Fruit fly (Drosophila melanogaster): ENCODE data around the gene mib1.

Gene mib1

DNA sequence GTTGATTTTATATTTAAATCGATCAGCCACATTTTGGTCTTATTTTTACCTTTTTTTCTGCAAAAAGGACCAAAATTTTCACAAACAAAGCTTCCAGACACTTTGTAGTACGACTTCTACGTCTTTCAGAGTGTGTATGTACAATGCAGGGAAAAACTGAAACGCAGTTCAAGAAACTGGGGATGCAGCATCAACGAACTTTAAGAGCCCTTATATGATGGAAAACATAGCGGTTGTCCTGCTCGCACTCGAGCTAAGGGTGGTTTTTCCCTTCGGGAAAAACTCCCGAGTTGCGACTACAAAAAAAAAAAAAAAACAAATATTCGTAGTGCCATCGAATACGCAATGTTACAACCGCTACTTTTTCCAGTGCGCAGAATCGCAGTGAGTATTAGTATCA is 28.8 kb upstream of the mib1 start:
- TF ChIP-seq psq (optimal IDR thresholded peaks at IDR 0.05) (no peak), ttk (optimal IDR thresholded peaks at IDR 0.05) (no peak), Myc (optimal IDR thresholded peaks at IDR 0.05) (no peak), Sin3A (optimal IDR thresholded peaks at IDR 0.05) (no peak), insv (optimal IDR thresholded peaks at IDR 0.05) (no peak), h (optimal IDR thresholded peaks at IDR 0.05) (no peak)

DNA sequence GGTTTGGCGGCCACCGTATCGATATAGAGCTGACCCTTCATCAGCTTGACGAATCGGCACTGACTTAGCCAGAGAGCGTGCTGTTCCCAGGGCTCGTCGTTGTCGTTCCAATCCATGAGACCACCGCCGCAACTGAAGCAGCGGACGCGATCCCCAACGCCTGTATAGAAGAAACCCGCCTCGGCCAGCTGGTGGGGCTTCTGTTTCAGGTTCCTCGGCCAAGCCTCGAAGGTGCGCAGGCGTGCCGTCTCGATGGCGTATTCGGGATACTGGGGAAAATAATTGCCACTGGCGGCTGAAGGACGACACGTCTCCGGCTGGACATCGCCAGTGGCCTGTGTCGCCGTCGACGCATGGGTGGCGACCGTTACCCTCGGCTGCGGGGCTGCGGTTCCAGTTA is 27.5 kb upstream of the mib1 start:
- no peak for TF ChIP-seq ttk (optimal IDR thresholded peaks at IDR 0.05)
- no peak for TF ChIP-seq Myc (optimal IDR thresholded peaks at IDR 0.05)
- no peak for TF ChIP-seq insv (optimal IDR thresholded peaks at IDR 0.05)
- no peak for TF ChIP-seq Sin3A (optimal IDR thresholded peaks at IDR 0.05)
- no peak for TF ChIP-seq h (optimal IDR thresholded peaks at IDR 0.05)
- TF ChIP-seq psq (optimal IDR thresholded peaks at IDR 0.05) = no peak

DNA sequence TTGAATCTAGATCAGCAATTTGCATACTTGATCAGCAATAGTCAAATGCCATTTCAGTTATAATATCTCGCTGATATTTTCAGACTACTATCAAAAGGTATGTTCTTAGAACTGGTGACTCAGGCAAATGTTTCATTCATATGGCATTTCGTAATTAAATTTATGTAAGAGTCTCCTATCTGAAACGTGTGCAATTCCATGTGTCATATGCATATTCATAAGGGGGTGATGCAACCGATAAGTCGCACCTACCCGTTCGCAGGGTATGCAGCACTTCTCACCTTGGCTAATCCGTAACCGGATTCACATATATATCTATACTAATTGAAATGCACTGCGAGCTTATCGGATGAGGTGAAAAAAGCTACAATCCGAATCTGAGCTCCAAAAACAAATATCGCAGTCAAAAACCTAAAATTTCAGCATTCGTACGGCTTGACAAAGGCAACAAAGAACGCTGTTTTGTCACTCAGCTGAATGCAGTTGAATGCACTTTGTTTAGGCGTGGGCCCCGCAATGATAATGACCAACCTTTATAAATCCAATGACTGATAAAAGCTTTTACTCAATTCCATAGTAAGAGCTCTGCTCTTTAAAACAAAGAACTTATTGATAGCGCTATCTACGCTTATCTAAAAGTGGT is 26.2 kb upstream of the mib1 start:
- TF ChIP-seq ttk (optimal IDR thresholded peaks at IDR 0.05) (no peak), Sin3A (optimal IDR thresholded peaks at IDR 0.05) (no peak), insv (optimal IDR thresholded peaks at IDR 0.05) (no peak), h (optimal IDR thresholded peaks at IDR 0.05) (no peak), psq (optimal IDR thresholded peaks at IDR 0.05) (no peak), Myc (optimal IDR thresholded peaks at IDR 0.05) (no peak)

DNA sequence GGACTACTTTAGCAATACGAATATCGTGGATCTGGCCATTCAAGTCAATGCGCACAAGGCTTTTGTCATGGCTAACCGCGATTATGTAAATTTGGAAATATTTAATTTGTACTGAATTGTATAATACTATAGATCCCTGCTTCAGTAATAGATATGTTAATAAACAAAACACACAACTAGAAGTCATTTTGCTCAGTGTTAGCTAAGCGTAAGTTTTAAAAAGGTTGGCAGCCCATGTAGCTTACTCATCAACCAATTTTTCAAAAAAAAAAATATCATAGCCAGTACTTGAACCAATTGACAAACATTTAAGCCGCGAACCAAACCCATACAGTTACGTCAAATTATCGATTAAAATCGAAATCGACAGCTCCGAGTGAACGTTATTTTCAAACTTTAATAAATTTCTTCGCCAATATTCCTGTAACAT is 25.5 kb upstream of the mib1 start:
- TF ChIP-seq h (optimal IDR thresholded peaks at IDR 0.05) (no peak), Myc (optimal IDR thresholded peaks at IDR 0.05) (no peak), Sin3A (optimal IDR thresholded peaks at IDR 0.05) (no peak), ttk (optimal IDR thresholded peaks at IDR 0.05) (no peak), psq (optimal IDR thresholded peaks at IDR 0.05) (no peak), insv (optimal IDR thresholded peaks at IDR 0.05) (no peak)

DNA sequence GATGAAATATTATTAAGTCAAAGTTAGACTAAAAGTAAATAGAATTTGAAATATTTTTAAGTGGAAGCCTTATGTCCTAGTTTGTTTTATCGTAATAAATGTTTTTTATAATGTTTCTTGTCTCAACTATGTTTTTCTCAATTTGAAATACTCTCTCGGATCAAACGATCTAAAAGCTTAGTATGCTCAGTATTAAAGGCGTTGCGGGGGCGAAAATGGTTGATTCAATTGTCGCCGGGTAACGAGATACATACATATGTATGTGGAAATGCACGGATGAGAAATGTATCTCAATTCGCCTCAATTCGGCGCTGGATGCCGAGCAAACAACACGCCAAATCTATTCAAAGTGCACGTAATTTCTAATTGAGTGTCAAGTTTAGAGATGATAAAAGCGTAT is 23.6 kb upstream of the mib1 start, which contains the start of gene CG5895:
Gene CG5895, plus strand, starts transcription at position 301 of the 400 bp plus-strand sequence.
- TF ChIP-seq psq (optimal IDR thresholded peaks at IDR 0.05) (no peak), Myc (optimal IDR thresholded peaks at IDR 0.05) (no peak), h (optimal IDR thresholded peaks at IDR 0.05) (no peak), insv (optimal IDR thresholded peaks at IDR 0.05) (no peak), ttk (optimal IDR thresholded peaks at IDR 0.05) (no peak), Sin3A (optimal IDR thresholded peaks at IDR 0.05) (no peak)

DNA sequence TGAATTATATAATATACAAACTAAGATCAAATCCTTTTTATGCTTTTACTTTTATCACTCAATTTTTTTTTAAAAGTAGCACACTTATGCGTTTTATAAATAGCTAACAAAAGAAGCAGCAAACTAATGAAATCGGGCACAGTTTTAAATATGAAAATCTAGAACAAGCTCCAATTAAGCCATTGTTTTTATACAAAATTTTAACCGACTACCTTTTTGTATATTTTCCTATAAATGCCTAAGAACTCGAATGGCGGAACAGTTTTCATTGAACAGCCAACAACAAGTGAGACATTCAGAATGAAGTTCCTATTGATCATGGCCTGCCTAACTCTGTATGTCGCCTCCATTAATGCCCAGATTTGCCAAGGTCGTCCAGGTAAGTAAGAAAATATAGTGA is 22.6 kb upstream of the mib1 start, which contains the start of gene CG42538:
Gene CG42538, plus strand, starts transcription at position 301 of the 400 bp plus-strand sequence.
- TF ChIP-seq psq (optimal IDR thresholded peaks at IDR 0.05) (no peak), Sin3A (optimal IDR thresholded peaks at IDR 0.05) (no peak), h (optimal IDR thresholded peaks at IDR 0.05) (no peak), insv (optimal IDR thresholded peaks at IDR 0.05) (no peak), ttk (optimal IDR thresholded peaks at IDR 0.05) (no peak), Myc (optimal IDR thresholded peaks at IDR 0.05) (no peak)

DNA sequence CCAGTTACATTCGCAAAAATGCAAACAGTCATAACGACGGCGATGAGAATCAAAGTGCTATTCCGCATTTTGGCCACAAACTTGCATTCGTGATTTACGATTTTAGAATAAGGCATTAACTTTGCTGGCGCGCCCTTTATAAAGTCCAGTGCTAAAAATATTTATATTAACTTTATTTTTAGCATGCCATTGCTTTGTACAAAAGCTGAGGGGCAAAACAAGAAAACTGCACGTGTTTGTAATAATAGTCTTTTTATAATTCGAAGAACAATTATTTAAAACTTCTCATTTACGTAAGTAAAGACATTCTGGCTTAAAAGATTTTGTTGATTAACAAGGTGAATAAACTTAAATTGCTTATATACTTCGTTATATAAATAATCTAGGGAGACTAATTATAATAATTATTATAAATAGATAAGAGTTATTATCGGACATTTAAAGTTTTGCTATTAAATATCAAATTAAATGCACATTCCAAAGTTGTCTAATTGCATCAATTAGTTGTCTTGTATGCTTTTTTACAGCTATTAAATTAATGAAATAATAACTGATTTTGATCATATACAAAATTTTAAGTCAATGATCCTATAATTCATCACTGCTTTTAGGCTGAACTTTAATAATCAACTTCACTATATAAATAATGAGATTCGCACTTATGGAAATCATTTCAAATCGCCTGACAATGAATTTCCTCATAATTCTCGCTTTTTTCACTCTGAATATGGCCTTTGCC is 21.6 kb upstream of the mib1 start, which contains the start of the genes CG42717 and CG42716:
Gene CG42717, minus strand, starts transcription at position 101 of the 739 bp plus-strand sequence.
Gene CG42716, plus strand, starts transcription at position 689 of the 739 bp plus-strand sequence.
- TF ChIP-seq Myc (optimal IDR thresholded peaks at IDR 0.05) (no peak), h (optimal IDR thresholded peaks at IDR 0.05) (no peak), psq (optimal IDR thresholded peaks at IDR 0.05) (no peak), insv (optimal IDR thresholded peaks at IDR 0.05) (no peak), Sin3A (optimal IDR thresholded peaks at IDR 0.05) (no peak), ttk (optimal IDR thresholded peaks at IDR 0.05) (no peak)

DNA sequence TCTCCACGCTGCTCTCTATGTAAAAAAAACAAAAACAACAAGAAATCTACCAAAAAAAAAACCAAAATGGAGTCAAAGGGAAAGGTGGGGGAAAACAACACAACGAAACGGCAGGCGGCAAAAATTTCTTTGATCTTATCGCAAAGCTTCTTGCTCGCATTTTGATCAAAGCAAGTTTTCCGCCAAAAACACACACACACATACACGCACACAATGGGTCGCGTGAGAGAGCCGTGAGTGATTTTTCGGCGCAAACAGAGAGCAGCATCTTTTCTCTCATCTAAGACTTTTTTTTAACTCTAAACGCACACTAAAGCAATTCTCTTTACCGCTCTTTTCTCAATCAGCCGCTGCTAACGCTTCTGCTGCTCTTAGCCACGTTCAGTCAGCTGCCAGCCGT is 17.3 kb upstream of the mib1 start:
- TF ChIP-seq psq (optimal IDR thresholded peaks at IDR 0.05) (no peak), Myc (optimal IDR thresholded peaks at IDR 0.05) (no peak), h (optimal IDR thresholded peaks at IDR 0.05) (no peak), Sin3A (optimal IDR thresholded peaks at IDR 0.05) (no peak), ttk (optimal IDR thresholded peaks at IDR 0.05) (no peak)

DNA sequence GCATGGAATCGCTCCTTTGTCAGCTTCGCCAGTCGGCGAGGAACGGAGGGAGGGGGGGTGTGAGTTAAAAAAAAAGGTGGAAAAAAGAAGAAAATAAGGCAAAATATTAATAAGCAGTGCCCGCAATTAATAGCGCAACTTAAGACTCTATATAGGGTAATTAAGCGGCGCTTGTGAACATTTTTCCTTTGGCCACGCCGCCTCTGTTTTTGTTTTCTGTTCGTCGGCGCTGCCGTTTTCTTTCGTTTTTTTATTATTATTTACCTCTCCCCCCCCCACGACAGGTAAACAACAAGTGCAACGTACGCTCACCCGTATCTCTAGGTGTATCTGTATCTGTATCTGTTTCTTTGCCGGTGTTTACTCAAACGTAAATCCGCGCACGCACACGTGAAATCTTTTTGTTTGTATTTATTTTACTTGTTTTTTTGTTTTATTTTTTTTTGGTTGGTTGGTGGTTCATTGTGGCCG is 15.6 kb upstream of the mib1 start:
- no peak for TF ChIP-seq Sin3A (optimal IDR thresholded peaks at IDR 0.05)

DNA sequence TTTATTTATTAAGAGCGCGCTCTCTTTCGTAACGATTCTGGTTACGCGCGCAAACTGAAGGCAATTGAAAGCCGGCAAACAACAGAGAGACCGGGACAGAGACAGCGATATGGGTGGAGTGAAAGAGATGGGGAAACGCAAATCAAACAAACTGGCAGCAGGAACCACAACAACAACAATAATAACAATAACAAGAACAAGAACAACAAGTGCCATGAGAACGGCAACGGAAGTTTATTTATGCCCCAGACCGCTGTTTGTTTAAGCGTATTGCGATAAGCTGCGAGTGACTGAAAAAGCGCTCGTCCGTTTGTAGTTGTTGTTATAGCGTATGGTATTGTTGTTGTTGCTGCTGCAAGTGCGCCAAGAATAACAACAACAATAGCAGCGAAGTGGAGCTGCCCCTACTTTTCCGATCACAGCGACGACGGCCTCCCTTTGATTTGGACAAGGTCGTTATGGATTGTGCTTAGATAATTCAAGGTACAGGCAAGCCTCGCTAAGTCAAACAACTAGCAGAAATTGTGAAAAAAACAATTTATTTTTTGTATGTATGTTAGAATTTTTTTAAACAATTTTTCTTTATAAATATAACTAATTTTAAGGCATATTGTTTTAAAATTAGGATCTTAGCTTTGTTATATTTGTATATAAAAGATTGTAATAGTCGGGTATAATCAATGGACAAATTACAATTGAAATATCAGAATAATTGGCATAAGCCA is 14.6 kb upstream of the mib1 start:
- TF ChIP-seq h (optimal IDR thresholded peaks at IDR 0.05) (no peak), psq (optimal IDR thresholded peaks at IDR 0.05) (no peak), Myc (optimal IDR thresholded peaks at IDR 0.05) (no peak), insv (optimal IDR thresholded peaks at IDR 0.05) (no peak), Sin3A (optimal IDR thresholded peaks at IDR 0.05) (no peak), ttk (optimal IDR thresholded peaks at IDR 0.05) (no peak)

DNA sequence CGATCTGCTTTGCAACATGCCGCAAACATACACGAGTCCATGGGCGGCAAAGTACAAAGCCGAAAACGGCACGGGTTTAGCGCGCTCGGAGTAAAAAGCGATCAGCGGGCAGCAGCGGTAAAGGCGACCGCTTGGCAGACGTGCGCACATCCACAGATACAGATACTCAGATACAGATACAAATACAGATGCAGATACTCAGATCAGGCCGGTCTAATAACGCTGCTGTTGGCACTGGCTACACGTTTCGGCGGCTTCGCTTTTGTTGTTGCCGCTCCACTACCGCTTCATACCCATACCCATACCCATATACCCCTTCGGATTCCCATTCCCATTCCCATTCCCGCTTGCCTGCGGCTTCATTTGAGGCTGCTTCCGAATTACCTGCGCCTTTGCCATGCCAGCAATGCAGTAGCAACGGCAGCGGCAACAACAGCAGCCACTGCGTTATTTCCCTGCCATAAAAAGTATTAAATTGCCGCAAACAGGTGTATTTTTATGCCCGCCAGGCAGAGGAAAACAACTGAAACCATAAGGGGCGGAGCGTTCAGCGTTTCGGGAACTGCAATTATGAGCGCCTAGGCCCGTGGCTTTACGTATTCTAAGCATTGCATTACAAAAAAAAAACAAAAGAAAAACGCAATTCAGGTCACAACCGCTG is 13.5 kb upstream of the mib1 start:
- TF ChIP-seq insv (optimal IDR thresholded peaks at IDR 0.05) = no peak
- no peak for TF ChIP-seq Myc (optimal IDR thresholded peaks at IDR 0.05)
- no peak for TF ChIP-seq h (optimal IDR thresholded peaks at IDR 0.05)
